Worm (Caenorhabditis elegans) whole organism, late embryonic: ENCODE measurements around the gene tufm-1.

Experiments used
- C08G9.2 ChIP-seq: sonication (generic microtip); optimal IDR thresholded peaks from 2 replicates; lab custom pipeline; 2016; ENCODE audit warnings: mild to moderate bottlenecking, missing genetic modification characterization, moderate library complexity, missing compliant biosample characterization
- C38D4.7 ChIP-seq: fragments of 200-800 bp; sonication (Bioruptor generic); optimal IDR thresholded peaks from 2 replicates; lab custom pipeline; 2018; ENCODE audit warnings: mild to moderate bottlenecking, missing genetic modification characterization, moderate library complexity, missing compliant biosample characterization
- F13H6.1 ChIP-seq: sonication (generic microtip); optimal IDR thresholded peaks from 2 replicates; lab custom pipeline; 2016; ENCODE audit warnings: missing genetic modification characterization, missing compliant biosample characterization
- K02D7.2 ChIP-seq: sonication (generic microtip); optimal IDR thresholded peaks from 2 replicates; lab custom pipeline; 2017; ENCODE audit warnings: mild to moderate bottlenecking, missing genetic modification characterization, missing compliant biosample characterization
- K09A11.1 ChIP-seq: sonication (generic microtip); optimal IDR thresholded peaks from 2 replicates; lab custom pipeline; 2017; ENCODE audit warnings: antibody characterized with exemption, mild to moderate bottlenecking, missing genetic modification characterization, missing compliant biosample characterization; ENCODE audit not compliant: insufficient read depth
- T23F11.4 ChIP-seq: fragments of 200-800 bp; sonication (Bioruptor generic); optimal IDR thresholded peaks from 2 replicates; lab custom pipeline; 2018; ENCODE audit warnings: mild to moderate bottlenecking, missing genetic modification characterization, missing compliant biosample characterization
- Y22D7AL.16 ChIP-seq: sonication (generic microtip); optimal IDR thresholded peaks from 2 replicates; lab custom pipeline; 2016; ENCODE audit warnings: missing genetic modification characterization, missing compliant biosample characterization
- ceh-18 ChIP-seq: sonication (generic microtip); optimal IDR thresholded peaks from 2 replicates; lab custom pipeline; 2016; ENCODE audit warnings: missing genetic modification characterization, missing compliant biosample characterization
- ceh-2 ChIP-seq: sonication (generic microtip); optimal IDR thresholded peaks from 2 replicates; lab custom pipeline; 2016; ENCODE audit warnings: missing genotype, missing genetic modification characterization, missing compliant biosample characterization
- ceh-24 ChIP-seq: sonication (generic microtip); optimal IDR thresholded peaks from 2 replicates; lab custom pipeline; 2016; ENCODE audit warnings: mild to moderate bottlenecking, missing genetic modification characterization, missing compliant biosample characterization
- ceh-34 ChIP-seq: sonication (generic microtip); optimal IDR thresholded peaks from 2 replicates; lab custom pipeline; 2016; ENCODE audit warnings: mild to moderate bottlenecking, missing genetic modification characterization, missing compliant biosample characterization
- ceh-45 ChIP-seq: fragments of 200-800 bp; sonication (Bioruptor generic); IDR thresholded peaks from 2 replicates; pipeline ENCODE4 v1.3.6; 2022; ENCODE audit warnings: missing genetic modification reagents, missing genetic modification characterization, missing compliant biosample characterization
- ceh-48 ChIP-seq: sonication (generic microtip); optimal IDR thresholded peaks from 2 replicates; lab custom pipeline; 2016; ENCODE audit warnings: missing genetic modification characterization, inconsistent platforms, missing compliant biosample characterization
- dmd-4 ChIP-seq: sonication (generic microtip); optimal IDR thresholded peaks from 2 replicates; lab custom pipeline; 2016; ENCODE audit warnings: borderline replicate concordance, missing genetic modification characterization, missing compliant biosample characterization
- dve-1 ChIP-seq: sonication (generic microtip); optimal IDR thresholded peaks from 2 replicates; lab custom pipeline; 2017; ENCODE audit warnings: antibody characterized with exemption, mild to moderate bottlenecking, missing genetic modification characterization, missing compliant biosample characterization
- elt-2 ChIP-seq: sonication (generic microtip); optimal IDR thresholded peaks from 2 replicates; lab custom pipeline; 2016; ENCODE audit warnings: missing genetic modification reagents, missing genetic modification characterization, missing compliant biosample characterization
- ets-4 ChIP-seq: sonication (generic microtip); optimal IDR thresholded peaks from 2 replicates; lab custom pipeline; 2016; ENCODE audit warnings: missing genetic modification characterization, missing compliant biosample characterization
- fax-1 ChIP-seq: sonication (generic microtip); optimal IDR thresholded peaks from 2 replicates; lab custom pipeline; 2016; ENCODE audit warnings: missing genotype, missing genetic modification characterization, missing compliant biosample characterization
- fkh-10 ChIP-seq: fragments of 150-350 bp; optimal IDR thresholded peaks from 2 replicates; lab custom pipeline; 2014; ENCODE audit warnings: missing biosample characterization, missing genetic modification reagents, missing genetic modification characterization
- gmeb-2 ChIP-seq: sonication (generic microtip); optimal IDR thresholded peaks from 2 replicates; lab custom pipeline; 2016; ENCODE audit warnings: missing genetic modification characterization, inconsistent platforms, missing compliant biosample characterization
- hlh-13 ChIP-seq: fragments of 200-800 bp; sonication (Bioruptor generic); optimal IDR thresholded peaks from 2 replicates; lab custom pipeline; 2018; ENCODE audit warnings: mild to moderate bottlenecking, missing genetic modification characterization, missing compliant biosample characterization
- hlh-15 ChIP-seq: sonication (generic microtip); optimal IDR thresholded peaks from 2 replicates; lab custom pipeline; 2016; ENCODE audit warnings: missing genetic modification characterization, missing compliant biosample characterization
- hlh-6 ChIP-seq: sonication (generic microtip); optimal IDR thresholded peaks from 2 replicates; lab custom pipeline; 2016; ENCODE audit warnings: missing genotype, missing genetic modification characterization, missing compliant biosample characterization
- hlh-8 ChIP-seq: sonication (generic microtip); optimal IDR thresholded peaks from 2 replicates; lab custom pipeline; 2016; ENCODE audit warnings: missing genotype, missing genetic modification characterization, missing compliant biosample characterization
- lin-11 ChIP-seq: fragments of 200-800 bp; sonication (Bioruptor generic); optimal IDR thresholded peaks from 2 replicates; lab custom pipeline; 2018; ENCODE audit warnings: mild to moderate bottlenecking, missing genetic modification characterization, missing compliant biosample characterization
- madf-2 ChIP-seq: sonication (generic microtip); optimal IDR thresholded peaks from 2 replicates; lab custom pipeline; 2017; ENCODE audit warnings: missing genetic modification characterization, missing compliant biosample characterization
- nfya-1 ChIP-seq: sonication (generic microtip); optimal IDR thresholded peaks from 2 replicates; lab custom pipeline; 2017; ENCODE audit warnings: missing genetic modification characterization, mild to moderate bottlenecking, missing compliant biosample characterization, antibody characterized with exemption, moderate library complexity
- nhr-11 ChIP-seq: fragments of 150-350 bp; optimal IDR thresholded peaks from 2 replicates; lab custom pipeline; 2014; ENCODE audit warnings: missing biosample characterization, missing genetic modification characterization
- nhr-232 ChIP-seq: sonication (generic microtip); optimal IDR thresholded peaks from 2 replicates; lab custom pipeline; 2016; ENCODE audit warnings: missing genetic modification characterization, missing compliant biosample characterization
- pag-3 ChIP-seq: sonication (generic microtip); optimal IDR thresholded peaks from 2 replicates; lab custom pipeline; 2016; ENCODE audit warnings: missing compliant biosample characterization, missing genetic modification characterization, borderline replicate concordance
- pax-1 ChIP-seq: fragments of 150-350 bp; optimal IDR thresholded peaks from 2 replicates; lab custom pipeline; 2014; ENCODE audit warnings: missing biosample characterization, missing genetic modification characterization
- pha-2 ChIP-seq: sonication (generic microtip); optimal IDR thresholded peaks from 2 replicates; lab custom pipeline; 2017; ENCODE audit warnings: mild to moderate bottlenecking, missing genetic modification characterization, missing compliant biosample characterization
- pqm-1 ChIP-seq: sonication (generic microtip); optimal IDR thresholded peaks from 2 replicates; lab custom pipeline; 2016; ENCODE audit warnings: missing genetic modification characterization, missing compliant biosample characterization
- ref-2 ChIP-seq: sonication (generic microtip); optimal IDR thresholded peaks from 2 replicates; lab custom pipeline; 2016; ENCODE audit warnings: missing genetic modification characterization, missing compliant biosample characterization
- rnt-1 ChIP-seq: sonication (generic microtip); optimal IDR thresholded peaks from 2 replicates; lab custom pipeline; 2016; ENCODE audit warnings: missing genetic modification characterization, missing compliant biosample characterization
- sdc-2 ChIP-seq: sonication (generic microtip); optimal IDR thresholded peaks from 2 replicates; lab custom pipeline; 2016; ENCODE audit warnings: missing genotype, missing genetic modification characterization, missing compliant biosample characterization
- sox-2 ChIP-seq: fragments of 200-800 bp; sonication (Bioruptor generic); IDR thresholded peaks from 2 replicates; pipeline ENCODE4 v1.3.6; 2022; ENCODE audit warnings: missing genetic modification reagents, missing genetic modification characterization, missing compliant biosample characterization
- syd-9 ChIP-seq: sonication (generic microtip); optimal IDR thresholded peaks from 2 replicates; lab custom pipeline; 2016; ENCODE audit warnings: mild to moderate bottlenecking, missing genetic modification characterization, moderate library complexity, missing compliant biosample characterization
- tbx-2 ChIP-seq: sonication (generic microtip); optimal IDR thresholded peaks from 2 replicates; lab custom pipeline; 2016; ENCODE audit warnings: missing genetic modification characterization, missing compliant biosample characterization
- zip-5 ChIP-seq: sonication (generic microtip); optimal IDR thresholded peaks from 2 replicates; lab custom pipeline; 2016; ENCODE audit warnings: missing genetic modification characterization, missing compliant biosample characterization
- ztf-16 ChIP-seq: sonication (generic microtip); optimal IDR thresholded peaks from 2 replicates; lab custom pipeline; 2017; ENCODE audit warnings: missing genetic modification characterization, missing compliant biosample characterization

tufm-1 gene

DNA sequence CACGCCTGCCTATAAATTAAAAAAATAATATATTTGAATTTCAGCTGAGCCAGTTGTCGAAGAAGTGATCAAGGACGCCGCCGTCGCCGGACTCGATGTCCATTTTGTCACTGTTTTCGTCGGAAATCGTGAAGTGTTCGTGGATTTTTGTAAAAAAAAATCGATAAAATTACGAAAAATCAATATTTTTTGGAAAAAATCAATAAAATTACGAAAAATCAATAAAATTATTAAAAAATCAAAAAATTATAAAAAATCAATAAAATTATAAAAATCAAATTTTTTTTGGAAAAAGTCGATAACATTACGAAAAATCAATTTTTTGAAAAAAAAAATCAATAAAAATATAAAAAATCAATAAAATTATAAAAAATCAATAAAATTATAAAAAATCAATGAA lies 20.2 kb upstream of the tufm-1 start:
- TF ChIP-seq ceh-18 (tag; lab: Kevin White, UChicago) (no peak), ceh-48 (tag; lab: Kevin White, UChicago) (peak; percentile 20), Y22D7AL.16 (tag; lab: Kevin White, UChicago) (no peak)

DNA sequence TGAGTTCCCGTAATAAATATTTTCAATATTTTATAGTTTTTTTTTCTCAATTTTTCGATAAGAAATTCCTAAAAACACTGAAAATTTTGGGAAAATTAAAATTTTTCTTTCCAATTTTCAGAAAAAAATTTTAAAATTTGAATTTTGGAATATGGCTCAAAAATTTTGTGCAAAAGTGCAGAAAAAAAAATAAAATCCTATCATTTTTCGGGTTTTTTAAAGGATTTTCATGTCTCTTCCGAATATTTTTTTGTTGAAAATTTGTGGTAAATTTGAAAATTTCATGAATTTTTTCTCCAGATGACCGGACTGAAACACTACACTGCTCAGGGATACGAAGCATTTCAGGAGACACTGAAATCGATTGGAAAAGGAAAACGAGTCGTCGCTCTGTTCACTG lies 19.6 kb upstream of the tufm-1 start, which contains the start of gene txdc-17:
TSS of gene txdc-17 (plus strand) at position 301 of the 400 bp plus-strand sequence.
- TF ChIP-seq pqm-1 (tag; lab: Kevin White, UChicago) = no peak
- TF ChIP-seq T23F11.4 (GFP tag; lab: Kevin White, UChicago) = no peak

DNA sequence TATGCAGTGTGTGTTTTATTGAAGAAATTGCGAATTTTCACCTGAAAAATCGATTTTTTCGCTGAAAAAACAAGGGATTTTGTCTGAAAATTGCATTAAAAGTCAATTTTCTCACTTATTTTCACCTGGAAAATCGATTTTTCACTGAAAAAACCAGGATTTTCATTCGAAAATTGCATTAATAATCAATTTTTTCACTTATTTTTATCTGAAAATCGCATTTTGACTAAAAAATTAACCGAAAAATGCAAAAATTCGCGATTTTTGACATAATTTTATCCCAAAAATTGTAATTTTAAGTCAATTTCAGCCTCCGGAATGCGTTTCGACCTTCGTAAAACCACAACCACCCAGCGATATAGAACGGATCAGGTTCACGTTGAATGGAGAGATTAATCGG lies 17.7 kb upstream of the tufm-1 start, which contains the start of gene Y71H2AM.29:
TSS of gene Y71H2AM.29 (plus strand) at position 301 of the 400 bp plus-strand sequence.
- TF ChIP-seq T23F11.4 (GFP tag; lab: Kevin White, UChicago) (no peak), K09A11.1 (tag; lab: Kevin White, UChicago) (no peak), hlh-15 (tag; lab: Kevin White, UChicago) (no peak), hlh-6 (tag; lab: Kevin White, UChicago) (no peak), ceh-2 (no peak), gmeb-2 (tag; lab: Kevin White, UChicago) (no peak), dve-1 (tag; lab: Kevin White, UChicago) (no peak), C08G9.2 (tag; lab: Kevin White, UChicago) (no peak), sdc-2 (tag; lab: Kevin White, UChicago) (no peak), ceh-24 (tag; lab: Kevin White, UChicago) (no peak), zip-5 (tag; lab: Kevin White, UChicago) (no peak), ets-4 (tag; lab: Kevin White, UChicago) (no peak), C38D4.7 (GFP tag; lab: Kevin White, UChicago) (no peak)
- TF ChIP-seq, all 69 proteins: peak for 0

DNA sequence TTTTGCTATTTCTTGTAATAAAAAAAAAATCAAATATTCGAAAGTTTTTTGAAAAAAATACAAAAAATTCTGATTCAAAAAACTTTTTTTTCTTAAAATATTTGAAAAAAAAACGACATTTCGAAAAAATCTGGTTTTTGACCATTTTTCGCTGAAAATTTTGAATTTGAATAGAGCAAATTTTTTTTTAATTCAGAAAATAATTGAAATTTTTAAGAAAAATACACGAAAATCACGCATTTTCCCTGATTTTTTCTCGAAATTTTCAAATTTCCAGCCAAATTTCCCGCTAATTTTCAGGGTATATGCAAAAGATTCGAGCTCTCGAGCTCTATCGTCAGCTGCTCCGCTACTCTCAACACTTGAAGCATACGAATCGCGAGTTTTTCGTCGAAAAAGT lies 12.0 kb upstream of the tufm-1 start, which contains the start of gene Y71H2AM.1:
TSS of gene Y71H2AM.1 (plus strand) at position 301 of the 400 bp plus-strand sequence.
- TF ChIP-seq ceh-34 (tag; lab: Kevin White, UChicago) (no peak), fax-1 (tag; lab: Kevin White, UChicago) (no peak), pag-3 (tag; lab: Kevin White, UChicago) (no peak), hlh-6 (tag; lab: Kevin White, UChicago) (no peak), rnt-1 (tag; lab: Kevin White, UChicago) (no peak), C08G9.2 (tag; lab: Kevin White, UChicago) (no peak), madf-2 (tag; lab: Kevin White, UChicago) (no peak), C38D4.7 (GFP tag; lab: Kevin White, UChicago) (no peak), dve-1 (tag; lab: Kevin White, UChicago) (no peak), hlh-13 (no peak), hlh-8 (no peak), lin-11 (tag; lab: Kevin White, UChicago) (no peak), fkh-10 (no peak), elt-2 (no peak), nhr-232 (tag; lab: Kevin White, UChicago) (no peak), ceh-45 (GFP tag; lab: Robert Waterston, UW) (no peak), tbx-2 (no peak), dmd-4 (tag; lab: Kevin White, UChicago) (no peak)

DNA sequence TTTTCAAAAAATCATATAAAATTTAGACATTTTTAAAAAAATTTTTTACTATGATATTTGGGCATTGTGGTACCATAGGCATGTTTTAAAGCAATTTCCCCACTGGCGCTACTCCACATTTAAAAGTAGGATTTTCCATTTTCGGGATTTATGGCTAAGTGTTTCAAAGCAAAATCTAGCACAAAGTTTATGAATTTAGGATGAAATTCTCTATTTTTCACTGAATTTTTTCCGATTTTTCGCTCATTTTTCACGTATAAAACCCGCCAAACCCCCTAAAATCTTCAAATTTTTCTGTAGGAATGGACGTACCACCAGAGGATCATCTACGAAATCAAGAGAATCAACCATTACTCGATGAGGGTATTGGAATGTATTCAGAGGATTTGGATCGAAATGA lies 4.2 kb upstream of the tufm-1 start, which contains the start of gene pipp-4P:
TSS of gene pipp-4P (plus strand) at position 301 of the 400 bp plus-strand sequence.
- no peak for TF ChIP-seq sox-2 (GFP tag; lab: Robert Waterston, UW)
- TF ChIP-seq nfya-1 (tag; lab: Kevin White, UChicago) = no peak
- TF ChIP-seq ref-2 = no peak
- no peak for TF ChIP-seq nhr-11
- TF ChIP-seq hlh-6 (tag; lab: Kevin White, UChicago) = no peak
- no peak for TF ChIP-seq syd-9 (tag; lab: Kevin White, UChicago)
- no peak for TF ChIP-seq ztf-16
- no peak for TF ChIP-seq ceh-24 (tag; lab: Kevin White, UChicago)
- TF ChIP-seq F13H6.1 (tag; lab: Kevin White, UChicago) = no peak
- TF ChIP-seq K02D7.2 = no peak
- no peak for TF ChIP-seq pax-1
- no peak for TF ChIP-seq pha-2 (tag; lab: Kevin White, UChicago)
